Worm (Caenorhabditis elegans): ENCODE results near the gene F08C6.18.

Gene F08C6.18

DNA sequence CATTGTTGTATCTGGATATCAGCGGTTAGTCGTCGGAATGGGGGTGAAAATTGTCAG lies at the start of gene F08C6.18, which contains the start of gene unc-98:
Gene F08C6.18 (minus strand): TSS at position 57 of the 57 bp plus-strand sequence.
Gene unc-98 (minus strand): TSS at position 48 of the 57 bp plus-strand sequence.
- no peak for TF ChIP-seq egl-27 (tag; optimal IDR thresholded peaks at IDR 0.05)
- no peak for TF ChIP-seq ctbp-1 (GFP tag; IDR thresholded peaks at IDR 0.05)
- TF ChIP-seq F10B5.3 (tag; optimal IDR thresholded peaks at IDR 0.05): no peak
- no peak for TF ChIP-seq ceh-20 (GFP tag; IDR thresholded peaks at IDR 0.05)
- no peak for TF ChIP-seq gei-8 (GFP tag; optimal IDR thresholded peaks at IDR 0.05)
- no peak for TF ChIP-seq nhr-25 (tag; optimal IDR thresholded peaks at IDR 0.05; ENCODE audit: borderline replicate concordance, insufficient read depth)
- no peak for TF ChIP-seq nhr-6 (tag; optimal IDR thresholded peaks at IDR 0.05)
- no peak for TF ChIP-seq Y105C5A.15 (GFP tag; IDR thresholded peaks at IDR 0.05)
- no peak for TF ChIP-seq lim-7 (GFP tag; IDR thresholded peaks at IDR 0.05)
- TF ChIP-seq zip-2 (tag; optimal IDR thresholded peaks at IDR 0.05): no peak
- TF ChIP-seq unc-39 (tag; optimal IDR thresholded peaks at IDR 0.05): no peak
- TF ChIP-seq nhr-111 (GFP tag; optimal IDR thresholded peaks at IDR 0.05): no peak
- no peak for TF ChIP-seq ZK337.2 (GFP tag; IDR thresholded peaks at IDR 0.05)
- no peak for TF ChIP-seq dpl-1 (GFP tag; optimal IDR thresholded peaks at IDR 0.05)
- no peak for TF ChIP-seq nhr-11 (tag; optimal IDR thresholded peaks at IDR 0.05)
- no peak for TF ChIP-seq nhr-48 (tag; optimal IDR thresholded peaks at IDR 0.05)
- no peak for TF ChIP-seq unc-62 (GFP tag; optimal IDR thresholded peaks at IDR 0.05 in 1 of 2)
- no peak for TF ChIP-seq unc-62 (tag; optimal IDR thresholded peaks at IDR 0.05)
- no peak for TF ChIP-seq ceh-62 (tag; optimal IDR thresholded peaks at IDR 0.05)

DNA sequence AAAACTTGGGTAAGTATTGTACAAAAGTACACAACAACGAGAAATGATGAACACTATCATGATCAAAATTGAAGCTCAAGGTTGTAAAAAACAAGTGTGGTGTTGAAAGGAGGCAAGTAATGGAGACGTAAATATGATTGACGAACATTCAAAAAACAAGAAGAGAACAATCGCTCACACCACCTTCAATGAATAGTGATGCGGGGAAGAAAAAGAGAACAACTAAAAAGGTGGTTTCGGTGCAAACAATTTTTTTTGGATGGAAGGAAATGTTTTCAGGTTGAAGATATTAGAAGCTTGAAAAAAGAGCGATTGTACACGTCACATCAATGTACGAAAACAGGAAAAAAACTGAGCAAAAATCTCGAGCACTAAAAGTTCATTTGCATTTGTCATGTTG lies 41.0 kb upstream of the F08C6.18 start:
- TF ChIP-seq unc-62 (GFP tag; optimal IDR thresholded peaks at IDR 0.05 in 1 of 2): peak in 1 of 2 experiments; percentile 94
- no peak for TF ChIP-seq unc-62 (tag; optimal IDR thresholded peaks at IDR 0.05)
- no peak for TF ChIP-seq Y75B8A.6 (GFP tag; IDR thresholded peaks at IDR 0.05)

DNA sequence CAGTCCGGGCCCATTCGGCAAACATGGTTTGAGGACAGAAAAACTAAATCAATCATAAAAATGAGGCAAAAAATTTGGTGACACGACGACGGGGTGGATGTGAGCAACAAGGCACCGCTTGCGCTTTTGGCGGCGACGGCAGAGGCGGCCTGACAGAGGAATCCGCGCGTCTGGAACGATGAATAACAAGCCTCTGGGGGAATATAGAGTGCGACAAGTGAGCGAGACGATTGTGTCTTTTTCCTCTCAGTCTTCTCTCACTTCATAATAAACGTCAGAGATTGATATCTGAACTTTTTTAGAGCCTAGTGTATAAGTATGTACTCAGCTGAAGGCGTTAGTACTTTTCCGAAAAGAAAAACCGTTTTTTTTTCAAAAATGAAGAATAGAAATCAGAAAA lies 34.6 kb upstream of the F08C6.18 start, which contains the start of gene twk-17:
Gene twk-17 (minus strand): TSS at position 101 of the 400 bp plus-strand sequence.
- TF ChIP-seq F44E2.7 (GFP tag; IDR thresholded peaks at IDR 0.05) (no peak), attf-4 (tag; optimal IDR thresholded peaks at IDR 0.05) (no peak), set-16 (GFP tag; IDR thresholded peaks at IDR 0.05) (0 out of 2 replicates have a peak, but pooled peaks have one; percentile 18), D1046.2 (GFP tag; IDR thresholded peaks at IDR 0.05) (0 out of 2 replicates have a peak, but pooled peaks have one; percentile 63)

DNA sequence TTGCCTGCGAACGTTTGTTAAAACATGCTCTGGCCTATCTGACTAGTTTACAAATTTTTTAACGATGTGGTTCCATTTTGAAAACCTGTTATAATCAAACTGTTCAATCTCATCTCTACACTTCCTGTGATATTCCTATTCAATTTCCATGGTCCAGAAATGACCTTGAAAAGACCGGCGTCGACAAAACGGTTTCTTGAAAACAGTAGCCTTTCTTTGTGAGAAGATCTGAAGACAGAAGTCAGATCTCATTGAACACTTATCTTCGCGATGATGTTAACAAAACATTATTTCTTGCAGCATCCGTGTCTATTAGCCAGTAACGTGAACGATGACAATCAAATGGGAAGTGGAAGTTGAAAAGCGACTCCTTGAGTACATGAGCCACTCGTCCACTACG lies 23.2 kb upstream of the F08C6.18 start, which contains the start of gene C44E12.1:
Gene C44E12.1 (plus strand): TSS at position 301 of the 400 bp plus-strand sequence.
- no peak for TF ChIP-seq ztf-7 (tag; optimal IDR thresholded peaks at IDR 0.05)
- TF ChIP-seq nhr-77 (tag; optimal IDR thresholded peaks at IDR 0.05): no peak
- peak; percentile 74 for TF ChIP-seq aha-1 (tag)
- no peak for TF ChIP-seq daf-8 (GFP tag; IDR thresholded peaks at IDR 0.05)
- no peak for TF ChIP-seq saeg-2 (GFP tag; IDR thresholded peaks at IDR 0.05)
- TF ChIP-seq lin-13 (GFP tag; optimal IDR thresholded peaks at IDR 0.05): no peak
- TF ChIP-seq dve-1 (tag; optimal IDR thresholded peaks at IDR 0.05; ENCODE audit: insufficient read depth): no peak

DNA sequence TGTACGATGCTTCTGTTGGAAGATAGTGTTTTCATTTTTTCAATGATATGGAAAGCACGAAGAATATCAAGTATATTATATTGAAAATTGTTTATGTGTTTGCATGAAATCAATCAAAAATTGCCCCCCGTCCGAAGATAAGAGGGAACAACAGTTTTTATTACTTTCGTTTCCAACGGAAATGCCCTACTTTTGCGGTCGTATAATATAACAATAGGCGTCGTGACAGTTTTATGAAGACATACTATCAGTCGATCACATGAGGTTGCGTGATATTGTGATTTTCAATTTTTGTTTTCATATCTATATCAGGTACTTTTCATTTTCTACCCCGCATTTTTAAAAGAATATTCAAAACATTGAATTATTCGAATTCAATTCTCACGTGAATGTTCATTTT lies 22.6 kb upstream of the F08C6.18 start:
- TF ChIP-seq daf-8 (GFP tag; IDR thresholded peaks at IDR 0.05) (no peak), unc-62 (GFP tag; optimal IDR thresholded peaks at IDR 0.05 in 1 of 2) (peak in 1 of 2 experiments; percentile 87), unc-62 (tag; optimal IDR thresholded peaks at IDR 0.05) (no peak), hif-1 (tag; optimal IDR thresholded peaks at IDR 0.05) (peak in 1 of 2 experiments; percentile 42), tra-1 (GFP tag; IDR thresholded peaks at IDR 0.05) (peak; percentile 73), daf-19 (GFP tag; conservative IDR thresholded peaks at IDR 0.05) (no peak), mdl-1 (tag; optimal IDR thresholded peaks at IDR 0.05) (peak in 1 of 2 experiments; percentile 44), daf-16 (GFP tag; optimal IDR thresholded peaks at IDR 0.05) (peak in 1 of 2 experiments; percentile 6), daf-16 (tag; optimal IDR thresholded peaks at IDR 0.05) (peak; percentile 78), dmd-6 (GFP tag; IDR thresholded peaks at IDR 0.05) (peak; percentile 42), hlh-30 (tag; optimal IDR thresholded peaks at IDR 0.05; ENCODE audit: insufficient read depth) (no peak), ceh-20 (GFP tag; IDR thresholded peaks at IDR 0.05) (peak; percentile 53; the same call in 1 of the 2 replicates), hlh-11 (tag; optimal IDR thresholded peaks at IDR 0.05) (peak; percentile 45), php-3 (GFP tag; IDR thresholded peaks at IDR 0.05) (peak; percentile 96), Y105C5A.15 (GFP tag; IDR thresholded peaks at IDR 0.05) (no peak), nhr-102 (tag; optimal IDR thresholded peaks at IDR 0.05) (peak; percentile 19), nhr-42 (GFP tag; IDR thresholded peaks at IDR 0.05) (no peak), egl-27 (tag; optimal IDR thresholded peaks at IDR 0.05) (no peak), dpl-1 (GFP tag; optimal IDR thresholded peaks at IDR 0.05) (no peak), dve-1 (tag; optimal IDR thresholded peaks at IDR 0.05; ENCODE audit: insufficient read depth) (peak; percentile 60), nhr-28 (tag; optimal IDR thresholded peaks at IDR 0.05) (peak; percentile 75)

Measured in whole organism, L4 larva.